Worm (Caenorhabditis elegans) whole organism, young adult: ENCODE measurements around the gene R04F11.2.

Source experiments
- B0035.1 ChIP-seq: sonication (generic microtip); optimal IDR thresholded peaks from 2 replicates; lab custom pipeline; 2016; ENCODE audit warnings: missing genetic modification characterization, mild to moderate bottlenecking, missing compliant biosample characterization, missing genotype, missing genetic modification reagents
- B0261.1 ChIP-seq: sonication (generic microtip); optimal IDR thresholded peaks from 2 replicates; lab custom pipeline; 2016; ENCODE audit warnings: mild to moderate bottlenecking, missing genetic modification characterization, moderate library complexity, missing compliant biosample characterization
- B0336.3 ChIP-seq: fragments of 200-800 bp; sonication (Bioruptor generic); IDR thresholded peaks from 2 replicates; pipeline ENCODE4 v1.3.6; 2022; ENCODE audit warnings: missing genetic modification characterization, missing compliant biosample characterization
- C06A6.2 ChIP-seq: fragments of 200-800 bp; sonication (Bioruptor generic); conservative IDR thresholded peaks from 2 replicates; pipeline ENCODE4 v1.3.6; 2022; ENCODE audit warnings: missing genetic modification characterization, missing compliant biosample characterization
- F23B12.7 ChIP-seq: sonication (generic microtip); optimal IDR thresholded peaks from 2 replicates; lab custom pipeline; 2017; ENCODE audit warnings: missing genetic modification characterization, mild to moderate bottlenecking, missing compliant biosample characterization, antibody characterized with exemption, moderate library complexity; ENCODE audit not compliant: insufficient read depth
- F39B2.1 ChIP-seq: fragments of 200-800 bp; sonication (Bioruptor generic); IDR thresholded peaks from 2 replicates; pipeline ENCODE4 v1.3.6; 2022; ENCODE audit warnings: missing genetic modification reagents, missing genetic modification characterization, missing compliant biosample characterization
- F55B11.4 ChIP-seq: sonication (generic microtip); optimal IDR thresholded peaks from 2 replicates; lab custom pipeline; 2016; ENCODE audit warnings: missing compliant biosample characterization, missing genetic modification characterization, borderline replicate concordance; ENCODE audit not compliant: insufficient read depth
- Y56A3A.18 ChIP-seq: fragments of 200-800 bp; sonication (Bioruptor generic); IDR thresholded peaks from 2 replicates; pipeline ENCODE4 v1.3.6; 2022; ENCODE audit warnings: missing genetic modification reagents, missing genetic modification characterization, missing compliant biosample characterization
- ZK185.1 ChIP-seq: sonication (generic microtip); optimal IDR thresholded peaks from 2 replicates; lab custom pipeline; 2016; ENCODE audit warnings: mild to moderate bottlenecking, missing genetic modification characterization, missing compliant biosample characterization; ENCODE audit not compliant: poor library complexity, severe bottlenecking
- atf-7 ChIP-seq: sonication (generic microtip); optimal IDR thresholded peaks from 2 replicates; lab custom pipeline; 2017; ENCODE audit warnings: mild to moderate bottlenecking, missing genetic modification characterization, missing compliant biosample characterization
- attf-5 ChIP-seq: fragments of 200-800 bp; sonication (Bioruptor generic); optimal IDR thresholded peaks from 2 replicates; lab custom pipeline; 2018; ENCODE audit warnings: mild to moderate bottlenecking, missing genetic modification characterization, missing compliant biosample characterization
- cebp-1 ChIP-seq, 2 experiments: fragments of 200-800 bp in 1 of 2; sonication (Bioruptor generic) in 1 of 2; sonication (generic microtip) in 1 of 2; IDR thresholded peaks in 1 of 2; optimal IDR thresholded peaks in 1 of 2; 2 replicates each; pipeline versions ENCODE4 v1.3.6 to Lab custom; 2017 to 2022; ENCODE audit warnings: missing compliant biosample characterization in 2 of 2, missing genetic modification characterization in 2 of 2, mild to moderate bottlenecking in 1 of 2, missing genetic modification reagents in 1 of 2, moderate library complexity in 1 of 2
- ceh-100 ChIP-seq: fragments of 200-800 bp; sonication (Bioruptor generic); IDR thresholded peaks from 2 replicates; pipeline ENCODE4 v1.3.6; 2022; ENCODE audit warnings: missing genetic modification reagents, missing genetic modification characterization, missing compliant biosample characterization
- ceh-27 ChIP-seq: fragments of 200-800 bp; sonication (Bioruptor generic); optimal IDR thresholded peaks from 2 replicates; lab custom pipeline; 2018; ENCODE audit warnings: mild to moderate bottlenecking, missing genetic modification characterization, moderate library complexity, missing compliant biosample characterization
- dox-1 ChIP-seq: fragments of 200-800 bp; sonication (Bioruptor generic); IDR thresholded peaks from 2 replicates; pipeline ENCODE4 v1.3.6; 2022; ENCODE audit warnings: missing genetic modification reagents, missing genetic modification characterization, missing compliant biosample characterization
- egl-18 ChIP-seq: fragments of 200-800 bp; sonication (Bioruptor generic); IDR thresholded peaks from 2 replicates; pipeline ENCODE4 v1.3.6; 2022; ENCODE audit warnings: missing genetic modification reagents, missing genetic modification characterization, missing compliant biosample characterization
- hlh-26 ChIP-seq: fragments of 200-800 bp; sonication (Bioruptor generic); conservative IDR thresholded peaks from 2 replicates; pipeline ENCODE4 v1.3.6; 2022; ENCODE audit warnings: missing genetic modification reagents, missing genetic modification characterization, missing compliant biosample characterization
- hmg-1.2 ChIP-seq: fragments of 200-800 bp; sonication (Bioruptor generic); IDR thresholded peaks from 2 replicates; pipeline ENCODE4 v1.3.6; 2022; ENCODE audit warnings: missing genetic modification reagents, missing genetic modification characterization, missing compliant biosample characterization
- lag-1 ChIP-seq: fragments of 200-800 bp; sonication (Bioruptor generic); IDR thresholded peaks from 2 replicates; pipeline ENCODE4 v1.3.6; 2022; ENCODE audit warnings: missing genetic modification reagents, missing genetic modification characterization, missing compliant biosample characterization
- let-607 ChIP-seq, 2 experiments: fragments of 200-800 bp in 1 of 2; sonication (Bioruptor generic) in 1 of 2; sonication (generic microtip) in 1 of 2; optimal IDR thresholded peaks; 2 replicates each; lab custom pipeline; 2016 to 2018; ENCODE audit warnings: mild to moderate bottlenecking in 2 of 2, missing compliant biosample characterization in 2 of 2, missing genetic modification characterization in 2 of 2, moderate library complexity in 2 of 2, missing genotype in 1 of 2
- lin-26 ChIP-seq: fragments of 200-800 bp; sonication (Bioruptor generic); IDR thresholded peaks from 2 replicates; pipeline ENCODE4 v1.3.6; 2022; ENCODE audit warnings: missing genetic modification reagents, missing genetic modification characterization, missing compliant biosample characterization
- lin-40 ChIP-seq: sonication (generic microtip); optimal IDR thresholded peaks from 2 replicates; lab custom pipeline; 2016; ENCODE audit warnings: missing genetic modification characterization, mild to moderate bottlenecking, missing compliant biosample characterization, missing genotype, missing genetic modification reagents
- lin-54 ChIP-seq: fragments of 200-800 bp; sonication (Bioruptor generic); optimal IDR thresholded peaks from 2 replicates; lab custom pipeline; 2018; ENCODE audit warnings: mild to moderate bottlenecking, missing genetic modification characterization, missing compliant biosample characterization
- lsl-1 ChIP-seq: fragments of 200-800 bp; sonication (Bioruptor generic); optimal IDR thresholded peaks from 2 replicates; lab custom pipeline; 2018; ENCODE audit warnings: mild to moderate bottlenecking, missing genetic modification characterization, moderate library complexity, missing compliant biosample characterization
- madf-10 ChIP-seq: sonication (generic microtip); optimal IDR thresholded peaks from 2 replicates; lab custom pipeline; 2016; ENCODE audit warnings: mild to moderate bottlenecking, missing genetic modification characterization, missing compliant biosample characterization
- mel-28 ChIP-seq: sonication (generic microtip); optimal IDR thresholded peaks from 2 replicates; lab custom pipeline; 2016; ENCODE audit warnings: borderline replicate concordance, mild to moderate bottlenecking, missing genetic modification characterization, missing compliant biosample characterization
- nfya-1 ChIP-seq: sonication (generic microtip); optimal IDR thresholded peaks from 2 replicates; lab custom pipeline; 2017; ENCODE audit warnings: antibody characterized with exemption, missing compliant biosample characterization, missing genetic modification characterization, borderline replicate concordance; ENCODE audit not compliant: insufficient read depth
- nhr-120 ChIP-seq: fragments of 200-800 bp; sonication (Bioruptor generic); IDR thresholded peaks from 2 replicates; pipeline ENCODE4 v1.3.6; 2022; ENCODE audit warnings: missing genetic modification characterization, missing compliant biosample characterization
- nhr-27 ChIP-seq: fragments of 200-800 bp; sonication (Bioruptor generic); optimal IDR thresholded peaks from 2 replicates; lab custom pipeline; 2018; ENCODE audit warnings: mild to moderate bottlenecking, missing genetic modification characterization, moderate library complexity, missing compliant biosample characterization
- nhr-80 ChIP-seq: sonication (generic microtip); optimal IDR thresholded peaks from 2 replicates; lab custom pipeline; 2016; ENCODE audit warnings: missing genetic modification characterization, missing compliant biosample characterization
- repo-1 ChIP-seq: sonication (generic microtip); optimal IDR thresholded peaks from 2 replicates; lab custom pipeline; 2017; ENCODE audit warnings: mild to moderate bottlenecking, missing genetic modification characterization, missing compliant biosample characterization
- snpc-3.4 ChIP-seq: sonication (generic microtip); optimal IDR thresholded peaks from 2 replicates; lab custom pipeline; 2017; ENCODE audit warnings: missing genetic modification characterization, mild to moderate bottlenecking, missing compliant biosample characterization, antibody characterized with exemption, moderate library complexity, missing genotype, missing genetic modification reagents
- snpc-4 ChIP-seq, 5 experiments: fragments of 150-350 bp in 1 of 5; sonication (generic microtip) in 4 of 5; optimal IDR thresholded peaks; 2 replicates each; lab custom pipeline; 2014 to 2018; ENCODE audit warnings: missing genetic modification characterization in 5 of 5, missing biosample characterization in 3 of 5, antibody characterized with exemption in 2 of 5, mild to moderate bottlenecking in 2 of 5, missing compliant biosample characterization in 2 of 5, missing genotype in 2 of 5, moderate library complexity in 2 of 5, missing genetic modification reagents in 1 of 5
- somi-1 ChIP-seq: fragments of 200-800 bp; sonication (Bioruptor generic); optimal IDR thresholded peaks from 2 replicates; lab custom pipeline; 2018; ENCODE audit warnings: mild to moderate bottlenecking, missing genetic modification characterization, missing compliant biosample characterization
- tbp1 ChIP-seq: fragments of 200-800 bp; sonication (Bioruptor generic); optimal IDR thresholded peaks from 2 replicates; lab custom pipeline; 2018; ENCODE audit warnings: mild to moderate bottlenecking, missing genetic modification characterization, missing compliant biosample characterization
- unc-62 ChIP-seq: fragments of 150-350 bp; optimal IDR thresholded peaks from 2 replicates; lab custom pipeline; 2014; ENCODE audit warnings: missing biosample characterization, missing genetic modification reagents, missing genetic modification characterization
- ztf-18 ChIP-seq: sonication (generic microtip); optimal IDR thresholded peaks from 2 replicates; lab custom pipeline; 2016; ENCODE audit warnings: missing genotype, mild to moderate bottlenecking, missing genetic modification characterization, missing compliant biosample characterization
- ztf-28 ChIP-seq: fragments of 200-800 bp; sonication (Bioruptor generic); IDR thresholded peaks from 2 replicates; pipeline ENCODE4 v1.3.6; 2022; ENCODE audit warnings: missing genetic modification reagents, missing genetic modification characterization, missing compliant biosample characterization

Gene R04F11.2

DNA sequence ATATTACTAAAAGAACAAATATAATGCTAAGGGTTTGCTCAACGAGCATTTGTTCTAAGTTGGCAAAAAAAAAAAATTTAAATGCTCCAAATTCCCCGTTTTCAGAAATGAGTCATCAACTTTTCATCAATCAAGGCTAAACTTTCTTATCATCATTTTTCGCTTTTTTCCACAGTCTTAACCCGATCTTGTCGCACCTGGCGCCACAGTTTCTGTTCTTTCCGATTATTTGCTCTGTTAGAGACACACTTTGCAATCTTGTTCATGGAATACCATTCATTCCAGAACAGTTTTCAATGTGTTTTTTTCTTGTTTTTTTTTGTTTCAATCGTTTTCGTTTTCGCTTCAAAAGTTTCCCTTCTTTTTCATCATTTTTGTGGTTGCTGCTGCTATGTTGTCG lies 20.0 kb upstream of the R04F11.2 start:
- no peak for TF ChIP-seq ceh-100 (GFP tag; lab: Robert Waterston, UW)
- TF ChIP-seq nhr-80 (tag; lab: Kevin White, UChicago), result peak; percentile 80
- TF ChIP-seq, all 124 proteins: peak for 1

DNA sequence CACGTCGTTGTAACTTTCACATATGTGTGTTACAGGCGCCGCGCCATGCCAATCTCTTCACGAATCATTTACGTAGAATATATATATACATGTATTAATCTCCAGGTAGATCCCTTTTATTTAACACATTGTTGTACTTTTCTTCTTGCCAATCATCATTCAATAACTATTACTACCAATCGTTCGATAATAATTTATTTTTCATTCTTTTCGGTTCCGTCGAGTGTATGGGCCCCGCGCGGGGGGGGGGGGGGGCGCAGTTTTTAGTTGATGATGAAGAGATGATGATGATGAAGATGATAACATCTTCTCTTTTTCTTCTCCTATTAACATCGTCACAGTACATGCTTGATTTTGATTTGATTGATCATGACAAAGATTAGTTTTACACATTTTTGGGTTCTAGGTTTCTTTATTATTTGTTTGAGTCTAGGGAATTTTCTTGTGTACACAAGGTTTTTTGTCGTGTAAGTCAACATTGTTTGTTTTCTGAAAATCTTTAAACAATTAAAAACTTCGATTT lies 18.9 kb upstream of the R04F11.2 start:
- TF ChIP-seq hlh-26 (GFP tag; lab: Robert Waterston, UW) (no peak), B0035.1 (tag; lab: Kevin White, UChicago) (no peak), nhr-120 (GFP tag; lab: Robert Waterston, UW) (no peak), egl-18 (GFP tag; lab: Robert Waterston, UW) (no peak), C06A6.2 (no peak), cebp-1 (GFP tag; IDR thresholded peaks at IDR 0.05; lab: Robert Waterston, UW) (no peak), cebp-1 (tag; optimal IDR thresholded peaks at IDR 0.05; lab: Kevin White, UChicago) (no peak), lag-1 (no peak), nfya-1 (tag; lab: Kevin White, UChicago) (no peak), F55B11.4 (tag; lab: Kevin White, UChicago) (no peak), nhr-27 (tag; lab: Kevin White, UChicago) (no peak), mel-28 (tag; lab: Kevin White, UChicago) (no peak), B0336.3 (no peak), lin-26 (GFP tag; lab: Robert Waterston, UW) (no peak), atf-7 (no peak), lsl-1 (no peak), ztf-28 (GFP tag; lab: Robert Waterston, UW) (no peak)

ce11 chrV:12300166-12300565 lies 18.0 kb upstream of the R04F11.2 start:
- no peak for TF ChIP-seq nhr-120 (GFP tag; lab: Robert Waterston, UW)
- peak; percentile 59 for TF ChIP-seq nhr-80 (tag; lab: Kevin White, UChicago)
- peak; percentile 66; the same call in 1 of the 2 replicates for TF ChIP-seq hmg-1.2 (GFP tag; lab: Robert Waterston, UW)
- peak; percentile 48 for TF ChIP-seq attf-5
- TF ChIP-seq B0261.1 (tag; lab: Kevin White, UChicago), result no peak
- TF ChIP-seq tbp1 (GFP tag; lab: Kevin White, UChicago), result peak; percentile 20
- no peak for TF ChIP-seq F39B2.1 (GFP tag; lab: Robert Waterston, UW)
- no peak for TF ChIP-seq B0336.3
- 0 out of 2 replicates have a peak, but pooled peaks have one; percentile 64 for TF ChIP-seq Y56A3A.18 (GFP tag; lab: Robert Waterston, UW)
- TF ChIP-seq lin-54, result peak; percentile 12
- TF ChIP-seq let-607 (tag; optimal IDR thresholded peaks at IDR 0.05; lab: Kevin White, UChicago), result peak in 1 of 2 experiments; percentile 14
- TF ChIP-seq lin-40, result peak; percentile 49
- TF ChIP-seq ZK185.1 (tag; lab: Kevin White, UChicago), result peak; percentile 43
- peak; percentile 35; the same call in 1 of the 2 replicates for TF ChIP-seq dox-1
- no peak for TF ChIP-seq snpc-4 (GFP tag; optimal IDR thresholded peaks at IDR 0.05; lab: Kevin White, UChicago)
- TF ChIP-seq snpc-4 (tag; optimal IDR thresholded peaks at IDR 0.05; lab: Kevin White, UChicago), result peak in 1 of 4 experiments; percentile 29
- peak; percentile 34 for TF ChIP-seq ceh-27 (GFP tag; lab: Kevin White, UChicago)
- TF ChIP-seq repo-1, result peak; percentile 15
- TF ChIP-seq F23B12.7, result no peak
- no peak for TF ChIP-seq snpc-3.4
- TF ChIP-seq madf-10 (tag; lab: Kevin White, UChicago), result no peak
- peak; percentile 46 for TF ChIP-seq unc-62
- TF ChIP-seq somi-1, result peak; percentile 50
- peak; percentile 9 for TF ChIP-seq ztf-18
- TF ChIP-seq cebp-1 (GFP tag; IDR thresholded peaks at IDR 0.05; lab: Robert Waterston, UW), result no peak
- peak; percentile 56 for TF ChIP-seq cebp-1 (tag; optimal IDR thresholded peaks at IDR 0.05; lab: Kevin White, UChicago)
- TF ChIP-seq, all 124 proteins: peak for 17
